Fruit fly (Drosophila melanogaster) whole organism, adult: ENCODE results near the gene Miga.
A peak's percentile ranks its signal among the peaks of the same experiment; 100 is the strongest.

Source experiments
- CG11617 ChIP-seq: fragments of 200-800 bp; sonication (Bioruptor generic); optimal IDR thresholded peaks from 2 replicates; lab custom pipeline; 2017; ENCODE audit warnings: mild to moderate bottlenecking, missing biosample characterization, missing genetic modification reagents, missing genetic modification characterization
- CG12768 ChIP-seq: fragments of 200-800 bp; sonication (Bioruptor generic); optimal IDR thresholded peaks from 2 replicates; lab custom pipeline; 2017; ENCODE audit warnings: missing biosample characterization, missing genetic modification characterization, mild to moderate bottlenecking, moderate library complexity, missing genetic modification reagents
- CG14711 ChIP-seq: fragments of 200-800 bp; sonication (Bioruptor generic); optimal IDR thresholded peaks from 2 replicates; lab custom pipeline; 2018; ENCODE audit warnings: missing biosample characterization, mild to moderate bottlenecking, missing genetic modification characterization, moderate library complexity
- CG1620 ChIP-seq: fragments of 200-800 bp; sonication (Bioruptor generic); optimal IDR thresholded peaks from 2 replicates; lab custom pipeline; 2016; ENCODE audit warnings: missing biosample characterization, missing genetic modification characterization
- CG33017 ChIP-seq: fragments of 200-800 bp; sonication (Bioruptor generic); optimal IDR thresholded peaks from 2 replicates; lab custom pipeline; 2018; ENCODE audit warnings: missing biosample characterization, mild to moderate bottlenecking, missing genetic modification characterization, moderate library complexity
- CG5204 ChIP-seq: fragments of 200-800 bp; sonication (Bioruptor generic); optimal IDR thresholded peaks from 2 replicates; lab custom pipeline; 2016; ENCODE audit warnings: missing biosample characterization, missing genetic modification characterization
- CG7045 ChIP-seq: fragments of 200-800 bp; sonication (Bioruptor generic); optimal IDR thresholded peaks from 2 replicates; lab custom pipeline; 2017; ENCODE audit warnings: missing biosample characterization, mild to moderate bottlenecking, missing genetic modification characterization
- CG7101 ChIP-seq: fragments of 200-800 bp; sonication (Bioruptor generic); optimal IDR thresholded peaks from 2 replicates; lab custom pipeline; 2018; ENCODE audit warnings: missing biosample characterization, mild to moderate bottlenecking, missing genetic modification characterization, moderate library complexity
- Clk ChIP-seq: fragments of 200-800 bp; sonication (Bioruptor generic); optimal IDR thresholded peaks from 2 replicates; lab custom pipeline; 2017; ENCODE audit warnings: missing biosample characterization, missing genetic modification characterization
- Crg-1 ChIP-seq: fragments of 200-800 bp; sonication (Bioruptor generic); optimal IDR thresholded peaks from 2 replicates; lab custom pipeline; 2016; ENCODE audit warnings: missing biosample characterization, missing genetic modification characterization
- Hr96 ChIP-seq: fragments of 200-800 bp; sonication (Bioruptor generic); optimal IDR thresholded peaks from 2 replicates; lab custom pipeline; 2016; ENCODE audit warnings: missing biosample characterization, missing genetic modification characterization
- Mnt ChIP-seq: fragments of 200-800 bp; sonication (Bioruptor generic); optimal IDR thresholded peaks from 2 replicates; lab custom pipeline; 2016; ENCODE audit warnings: missing biosample characterization, mild to moderate bottlenecking, missing genetic modification characterization
- bab1 ChIP-seq: fragments of 200-800 bp; sonication (Bioruptor generic); optimal IDR thresholded peaks from 3 replicates; lab custom pipeline; 2019; ENCODE audit warnings: missing biosample characterization, mild to moderate bottlenecking, missing genetic modification characterization, moderate library complexity
- cic ChIP-seq: fragments of 200-800 bp; sonication (Bioruptor generic); optimal IDR thresholded peaks from 2 replicates; lab custom pipeline; 2017; ENCODE audit warnings: missing biosample characterization, mild to moderate bottlenecking, missing genetic modification characterization, moderate library complexity
- cnc ChIP-seq, 2 experiments: fragments of >200 bp; optimal IDR thresholded peaks; 2 replicates each; lab custom pipeline; 2017
- kay ChIP-seq: fragments of 200-800 bp; sonication (Bioruptor generic); peaks from one replicate; lab custom pipeline; 2016; ENCODE audit warnings: missing biosample characterization, missing genetic modification characterization, borderline replicate concordance
- ovo ChIP-seq: fragments of 200-800 bp; sonication (Bioruptor generic); optimal IDR thresholded peaks from 2 replicates; lab custom pipeline; 2016; ENCODE audit warnings: missing biosample characterization, missing genetic modification characterization
- pad ChIP-seq: fragments of 200-800 bp; sonication (Bioruptor generic); optimal IDR thresholded peaks from 3 replicates; lab custom pipeline; 2017; ENCODE audit warnings: missing biosample characterization, missing genetic modification characterization, mild to moderate bottlenecking, moderate library complexity, missing genetic modification reagents
- tj ChIP-seq: fragments of 200-800 bp; sonication (Bioruptor generic); optimal IDR thresholded peaks from 3 replicates; lab custom pipeline; 2017; ENCODE audit warnings: missing biosample characterization, mild to moderate bottlenecking, missing genetic modification characterization, moderate library complexity
- toe ChIP-seq: fragments of 200-800 bp; sonication (Bioruptor generic); optimal IDR thresholded peaks from 2 replicates; lab custom pipeline; 2016; ENCODE audit warnings: missing biosample characterization, missing genetic modification characterization

Miga gene

DNA sequence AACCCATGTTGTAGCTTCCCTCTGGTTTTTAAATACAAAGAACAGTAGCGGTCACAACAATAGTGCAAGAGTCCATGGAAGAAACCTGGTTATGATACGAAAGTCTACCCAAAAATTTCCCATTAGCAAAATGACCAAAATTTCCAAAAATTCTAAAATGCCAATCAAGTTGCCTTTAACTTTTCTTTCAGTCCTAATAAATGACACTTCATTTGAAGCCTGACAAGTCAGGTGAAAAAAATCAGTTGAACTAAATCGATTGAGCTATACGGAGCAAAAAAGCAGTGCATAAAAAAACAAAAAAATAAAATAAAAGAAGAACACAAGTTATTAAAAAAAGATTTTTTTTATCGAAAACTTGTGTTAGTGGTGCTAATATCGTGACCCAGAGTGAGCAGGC is 22.0 kb downstream of the Miga start:
- TF ChIP-seq tj (GFP tag; lab: Kevin White, UChicago), result no peak
- TF ChIP-seq CG12768 (GFP tag; lab: Kevin White, UChicago), result no peak
- TF ChIP-seq CG33017 (tag; lab: Kevin White, UChicago), result no peak
- TF ChIP-seq cic (GFP tag; lab: Kevin White, UChicago), result no peak
- TF ChIP-seq cnc (optimal IDR thresholded peaks at IDR 0.05; lab: Kevin White, UChicago), result no peak
- no peak for TF ChIP-seq CG11617
- TF ChIP-seq Mnt (GFP tag; lab: Kevin White, UChicago), result no peak
- TF ChIP-seq CG7101 (tag; lab: Kevin White, UChicago), result no peak
- TF ChIP-seq bab1 (GFP tag; lab: Kevin White, UChicago), result no peak
- TF ChIP-seq Hr96, result no peak
- no peak for TF ChIP-seq CG7045 (GFP tag; lab: Kevin White, UChicago)
- TF ChIP-seq kay (GFP tag; lab: Kevin White, UChicago), result no peak

DNA sequence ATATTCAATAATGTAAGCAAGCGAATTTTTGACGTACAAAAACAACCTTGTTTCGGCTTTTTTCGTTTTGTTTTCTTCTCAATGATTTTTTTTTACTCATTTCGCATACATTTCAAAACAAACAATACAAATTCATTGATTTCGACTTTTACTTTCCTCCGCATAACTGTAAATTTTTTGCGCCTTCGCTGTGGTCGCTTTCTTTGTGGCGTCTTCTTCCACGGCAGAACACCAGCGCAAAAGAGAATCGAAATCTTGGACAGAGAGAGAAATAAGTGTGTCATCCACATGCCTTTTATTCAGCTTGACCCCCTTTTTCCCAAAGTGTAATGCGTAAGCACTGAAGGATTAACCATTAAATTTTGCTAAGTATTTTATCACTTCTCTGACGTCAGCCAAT is 23.3 kb downstream of the Miga start:
- TF ChIP-seq bab1 (GFP tag; lab: Kevin White, UChicago) (peak; percentile 45), toe (GFP tag; lab: Kevin White, UChicago) (no peak), ovo (no peak)

DNA sequence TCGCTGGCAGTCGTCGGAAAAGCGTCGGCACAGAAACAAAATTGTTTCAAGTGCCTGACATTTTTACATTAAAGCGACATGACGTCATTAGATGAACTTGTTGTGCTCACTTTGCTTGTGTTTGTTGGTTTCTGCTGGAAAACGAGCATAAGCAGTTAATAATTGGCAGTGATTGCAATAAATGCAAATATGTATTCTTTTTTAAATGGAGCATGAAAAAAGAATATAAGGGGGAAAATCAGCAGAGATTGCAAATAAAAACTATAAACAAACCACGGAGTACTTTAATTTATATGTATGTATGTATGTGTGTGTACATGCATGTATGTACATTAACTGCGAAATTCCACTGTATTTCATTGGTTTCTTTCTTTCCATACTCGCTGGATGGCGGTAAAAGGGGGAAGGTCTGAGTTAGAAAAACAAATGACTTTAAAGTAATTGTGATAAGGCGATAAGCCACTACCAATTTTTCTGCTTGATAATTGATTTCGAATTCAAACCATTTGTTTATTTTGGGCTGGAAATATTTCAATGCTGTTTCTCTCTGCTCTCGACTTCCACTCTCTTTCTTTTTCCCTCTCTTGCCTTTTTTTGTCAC is 24.0 kb downstream of the Miga start:
- no peak for TF ChIP-seq cnc (optimal IDR thresholded peaks at IDR 0.05; lab: Kevin White, UChicago)
- no peak for TF ChIP-seq cic (GFP tag; lab: Kevin White, UChicago)
- no peak for TF ChIP-seq Crg-1 (GFP tag; lab: Kevin White, UChicago)
- peak; percentile 34 for TF ChIP-seq kay (GFP tag; lab: Kevin White, UChicago)
- no peak for TF ChIP-seq CG14711 (tag; lab: Kevin White, UChicago)
- no peak for TF ChIP-seq CG5204 (GFP tag; lab: Kevin White, UChicago)
- TF ChIP-seq CG1620, result no peak
- TF ChIP-seq CG7045 (GFP tag; lab: Kevin White, UChicago), result no peak
- TF ChIP-seq bab1 (GFP tag; lab: Kevin White, UChicago), result peak; percentile 13
- TF ChIP-seq tj (GFP tag; lab: Kevin White, UChicago), result peak; percentile 93
- TF ChIP-seq Mnt (GFP tag; lab: Kevin White, UChicago), result no peak
- TF ChIP-seq toe (GFP tag; lab: Kevin White, UChicago), result no peak

DNA sequence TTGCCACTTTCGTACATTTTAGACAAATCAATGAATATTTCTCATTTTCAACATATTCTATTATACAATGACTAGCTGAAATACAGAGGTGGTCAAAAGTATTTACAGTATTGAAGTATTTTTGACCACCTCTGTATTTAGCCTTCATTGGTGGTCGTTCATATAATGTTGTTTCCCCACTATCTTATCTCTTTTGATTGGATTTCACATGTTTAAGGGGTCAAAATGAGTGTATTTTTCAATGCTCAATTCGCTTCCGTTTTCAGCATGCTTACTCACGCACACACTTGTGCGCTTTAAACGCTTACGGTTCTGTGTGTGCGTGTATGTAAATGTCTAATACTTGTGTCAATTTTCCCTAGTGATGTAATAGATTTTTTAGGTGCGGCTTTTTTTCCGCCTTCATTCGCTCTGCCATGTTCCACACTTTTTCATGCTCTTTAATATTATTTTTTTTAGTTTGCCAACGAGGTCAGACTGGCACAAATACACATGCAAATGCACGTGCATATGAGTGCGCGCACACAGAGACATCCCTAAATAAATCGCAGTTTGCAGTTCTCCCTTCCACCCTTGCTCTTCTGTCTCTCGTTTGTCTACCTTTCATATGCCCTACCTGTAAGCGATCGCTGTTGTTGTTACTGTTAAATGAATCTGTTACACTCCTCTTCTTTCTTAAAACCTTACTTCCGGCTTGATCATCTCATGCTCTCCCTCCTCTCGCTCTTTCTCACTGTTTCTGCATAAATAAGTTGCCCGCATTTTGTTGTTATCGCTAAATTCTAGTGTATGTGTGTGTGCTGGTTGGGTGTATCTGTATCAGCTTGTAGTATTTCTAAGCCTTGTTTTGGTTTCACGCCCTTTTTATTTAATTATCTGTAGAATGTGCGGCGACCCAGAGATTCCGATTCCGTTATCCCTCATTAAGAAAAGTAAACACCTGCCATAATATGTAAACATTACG is 25.1 kb downstream of the Miga start:
- TF ChIP-seq cic (GFP tag; lab: Kevin White, UChicago) (peak; percentile 74), Crg-1 (GFP tag; lab: Kevin White, UChicago) (no peak), Hr96 (no peak), toe (GFP tag; lab: Kevin White, UChicago) (no peak), Clk (no peak), CG5204 (GFP tag; lab: Kevin White, UChicago) (no peak), CG7101 (tag; lab: Kevin White, UChicago) (peak; percentile 15), cnc (optimal IDR thresholded peaks at IDR 0.05; lab: Kevin White, UChicago) (no peak), CG1620 (peak; percentile 41), Mnt (GFP tag; lab: Kevin White, UChicago) (peak; percentile 64), CG11617 (no peak), CG14711 (tag; lab: Kevin White, UChicago) (no peak), CG12768 (GFP tag; lab: Kevin White, UChicago) (peak; percentile 6), tj (GFP tag; lab: Kevin White, UChicago) (peak; percentile 79), ovo (peak; percentile 48), kay (GFP tag; lab: Kevin White, UChicago) (peak; percentile 98), CG7045 (GFP tag; lab: Kevin White, UChicago) (no peak), CG33017 (tag; lab: Kevin White, UChicago) (peak; percentile 7), bab1 (GFP tag; lab: Kevin White, UChicago) (peak; percentile 57), pad (peak; percentile 40)

DNA sequence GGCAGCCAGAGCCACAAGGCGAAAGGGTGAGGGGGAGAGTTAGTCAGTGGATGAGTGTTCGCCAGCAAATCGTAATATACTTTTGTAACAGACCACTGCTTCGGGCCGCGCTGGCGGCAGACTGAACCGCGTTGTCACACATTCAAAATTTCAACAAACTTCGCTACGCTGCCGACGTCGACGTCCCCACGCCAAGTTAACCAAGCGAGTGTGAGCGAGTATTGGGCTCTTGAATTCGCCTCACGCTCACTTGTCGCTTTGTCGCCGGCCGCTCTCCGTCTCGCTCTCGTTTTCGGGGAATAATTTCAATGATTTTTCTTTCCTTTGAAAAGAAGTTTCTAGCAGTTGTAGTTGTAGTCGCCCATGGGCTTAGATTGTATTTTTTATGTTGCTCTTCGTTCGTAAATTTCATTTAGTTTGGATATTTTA is 26.1 kb downstream of the Miga start, which contains the start of gene lawc:
Gene lawc, minus strand, starts transcription at position 127 of the 429 bp plus-strand sequence.
- TF ChIP-seq Crg-1 (GFP tag; lab: Kevin White, UChicago), result no peak
- TF ChIP-seq CG7045 (GFP tag; lab: Kevin White, UChicago), result peak; percentile 15
- no peak for TF ChIP-seq cnc (optimal IDR thresholded peaks at IDR 0.05; lab: Kevin White, UChicago)
- peak; percentile 66 for TF ChIP-seq pad
- peak; percentile 54 for TF ChIP-seq CG14711 (tag; lab: Kevin White, UChicago)
- peak; percentile 76 for TF ChIP-seq CG7101 (tag; lab: Kevin White, UChicago)
- peak; percentile 79 for TF ChIP-seq Clk
- TF ChIP-seq CG1620, result peak; percentile 56
- peak; percentile 62 for TF ChIP-seq ovo
- TF ChIP-seq kay (GFP tag; lab: Kevin White, UChicago), result peak; percentile 98
- peak; percentile 71 for TF ChIP-seq Mnt (GFP tag; lab: Kevin White, UChicago)
- peak; percentile 98 for TF ChIP-seq bab1 (GFP tag; lab: Kevin White, UChicago)
- TF ChIP-seq CG12768 (GFP tag; lab: Kevin White, UChicago), result peak; percentile 63
- no peak for TF ChIP-seq CG5204 (GFP tag; lab: Kevin White, UChicago)
- TF ChIP-seq CG11617, result peak; percentile 74
- peak; percentile 36 for TF ChIP-seq toe (GFP tag; lab: Kevin White, UChicago)
- peak; percentile 76 for TF ChIP-seq Hr96
- TF ChIP-seq CG33017 (tag; lab: Kevin White, UChicago), result peak; percentile 75
- TF ChIP-seq tj (GFP tag; lab: Kevin White, UChicago), result peak; percentile 78
- peak; percentile 88 for TF ChIP-seq cic (GFP tag; lab: Kevin White, UChicago)
